Worm (Caenorhabditis elegans): ENCODE results near the gene faah-4.

faah-4 gene

ce11 chrIII:11869231-11869912, 40.3 kb downstream of the faah-4 start, which contains the start of gene taf-12 (continued):
- TF ChIP-seq bed-2 (GFP tag; IDR thresholded peaks at IDR 0.05), result no peak
- TF ChIP-seq mes-4 (tag; optimal IDR thresholded peaks at IDR 0.05), result no peak
- no peak for TF ChIP-seq lsy-27 (tag; optimal IDR thresholded peaks at IDR 0.05; ENCODE audit: borderline replicate concordance, insufficient read depth)
- no peak for TF ChIP-seq zfh-2 (GFP tag; conservative IDR thresholded peaks at IDR 0.05)
- peak; percentile 31 for TF ChIP-seq unc-130 (GFP tag; optimal IDR thresholded peaks at IDR 0.05)
- no peak for TF ChIP-seq aptf-2 (GFP tag; conservative IDR thresholded peaks at IDR 0.05)
- no peak for TF ChIP-seq pha-4 (tag; optimal IDR thresholded peaks at IDR 0.05)
- TF ChIP-seq attf-5 (GFP tag; optimal IDR thresholded peaks at IDR 0.05), result no peak
- TF ChIP-seq ztf-22 (GFP tag; optimal IDR thresholded peaks at IDR 0.05), result no peak
- TF ChIP-seq mcd-1 (GFP tag; IDR thresholded peaks at IDR 0.05), result 0 out of 2 replicates have a peak, but pooled peaks have one; percentile 27
- no peak for TF ChIP-seq mel-28 (tag; optimal IDR thresholded peaks at IDR 0.05; ENCODE audit: borderline replicate concordance)
- no peak for TF ChIP-seq nhr-80 (tag; optimal IDR thresholded peaks at IDR 0.05)
- no peak for TF ChIP-seq nfya-1 (tag; optimal IDR thresholded peaks at IDR 0.05; ENCODE audit: borderline replicate concordance, insufficient read depth)
- TF ChIP-seq let-607 (tag; optimal IDR thresholded peaks at IDR 0.05), result no peak
- no peak for TF ChIP-seq K12H6.12 (tag; optimal IDR thresholded peaks at IDR 0.05)
- no peak for TF ChIP-seq B0336.3 (GFP tag; IDR thresholded peaks at IDR 0.05)
- TF ChIP-seq C06A6.2 (GFP tag; conservative IDR thresholded peaks at IDR 0.05), result no peak
- peak; percentile 95 for TF ChIP-seq F33H1.4 (GFP tag; IDR thresholded peaks at IDR 0.05)
- no peak for TF ChIP-seq ZK185.1 (tag; optimal IDR thresholded peaks at IDR 0.05; ENCODE audit: poor library complexity, severe bottlenecking)
- no peak for TF ChIP-seq sdz-38 (tag; optimal IDR thresholded peaks at IDR 0.05)
- no peak for TF ChIP-seq K11D2.4 (GFP tag; IDR thresholded peaks at IDR 0.05)
- peak; percentile 44 for TF ChIP-seq hrde-1 (tag; optimal IDR thresholded peaks at IDR 0.05; ENCODE audit: borderline replicate concordance)
- TF ChIP-seq nhr-179 (tag; optimal IDR thresholded peaks at IDR 0.05), result no peak
- TF ChIP-seq lin-35 (GFP tag; optimal IDR thresholded peaks at IDR 0.05), result peak in 1 of 3 experiments; percentile 14
- TF ChIP-seq ztf-28 (GFP tag; IDR thresholded peaks at IDR 0.05), result no peak
- TF ChIP-seq F37B4.10 (GFP tag; IDR thresholded peaks at IDR 0.05), result no peak
- no peak for TF ChIP-seq lin-26 (GFP tag; IDR thresholded peaks at IDR 0.05)
- no peak for TF ChIP-seq hlh-12 (tag; optimal IDR thresholded peaks at IDR 0.05)
- no peak for TF ChIP-seq bed-1 (GFP tag; IDR thresholded peaks at IDR 0.05)
- no peak for TF ChIP-seq B0261.1 (tag; optimal IDR thresholded peaks at IDR 0.05)
- peak; percentile 57; the same call in 1 of the 2 replicates for TF ChIP-seq D2030.7 (GFP tag; IDR thresholded peaks at IDR 0.05)

- TF ChIP-seq atf-7 (tag; optimal IDR thresholded peaks at IDR 0.05) (no peak), dpl-1 (GFP tag; optimal IDR thresholded peaks at IDR 0.05) (no peak), nfyb-1 (GFP tag; IDR thresholded peaks at IDR 0.05) (peak; percentile 58; the same call in 1 of the 2 replicates), B0019.2 (GFP tag; conservative IDR thresholded peaks at IDR 0.05) (no peak), dox-1 (GFP tag; IDR thresholded peaks at IDR 0.05) (no peak), B0261.1 (tag; optimal IDR thresholded peaks at IDR 0.05) (no peak)
Observed at ce11 chrIII:11866127-11866526, 43.6 kb downstream of the faah-4 start.

- no peak for TF ChIP-seq athp-1 (tag; optimal IDR thresholded peaks at IDR 0.05)
- no peak for TF ChIP-seq tbx-9 (tag; optimal IDR thresholded peaks at IDR 0.05; ENCODE audit: borderline replicate concordance)
- no peak for TF ChIP-seq madf-3 (GFP tag; IDR thresholded peaks at IDR 0.05)
- no peak for TF ChIP-seq tlf-1 (GFP tag; optimal IDR thresholded peaks at IDR 0.05)
- no peak for TF ChIP-seq nhr-80 (tag; optimal IDR thresholded peaks at IDR 0.05)
- no peak for TF ChIP-seq mcd-1 (GFP tag; IDR thresholded peaks at IDR 0.05)
- TF ChIP-seq aptf-2 (GFP tag; conservative IDR thresholded peaks at IDR 0.05), result no peak
- no peak for TF ChIP-seq pbrm-1 (GFP tag; IDR thresholded peaks at IDR 0.05)
- TF ChIP-seq mes-4 (tag; optimal IDR thresholded peaks at IDR 0.05), result no peak
- TF ChIP-seq hrde-1 (tag; optimal IDR thresholded peaks at IDR 0.05; ENCODE audit: borderline replicate concordance), result no peak
- no peak for TF ChIP-seq nhr-90 (tag; optimal IDR thresholded peaks at IDR 0.05)
Observed at ce11 chrIII:11862149-11862548, 47.5 kb downstream of the faah-4 start, which contains the start of gene Y56A3A.2. Gene Y56A3A.2 (minus strand): TSS chrIII:11862249.

Data from whole organism, young adult.